Fruit fly (Drosophila melanogaster) whole organism, prepupa: ENCODE measurements around the gene Acp65Aa.

Experiments
- CG11762 ChIP-seq: fragments of 200-800 bp; sonication (Bioruptor generic); optimal IDR thresholded peaks from 3 replicates; lab custom pipeline; 2016; ENCODE audit warnings: missing biosample characterization, missing genetic modification characterization; ENCODE audit not compliant: insufficient read depth
- CG11902 ChIP-seq: fragments of 200-800 bp; sonication (Bioruptor generic); optimal IDR thresholded peaks from 3 replicates; lab custom pipeline; 2016; ENCODE audit warnings: missing biosample characterization, missing genetic modification characterization
- CG3032 ChIP-seq: fragments of 200-800 bp; optimal IDR thresholded peaks from 2 replicates; lab custom pipeline; 2019; ENCODE audit warnings: missing biosample characterization, mild to moderate bottlenecking, missing genetic modification characterization, moderate library complexity
- CG6792 ChIP-seq: fragments of 200-800 bp; sonication (Bioruptor generic); optimal IDR thresholded peaks from 3 replicates; lab custom pipeline; 2016; ENCODE audit warnings: missing biosample characterization, missing genetic modification characterization
- Hr39 ChIP-seq: fragments of 200-800 bp; sonication (Bioruptor generic); optimal IDR thresholded peaks from 2 replicates; lab custom pipeline; 2016; ENCODE audit warnings: missing biosample characterization, missing genetic modification characterization
- OdsH ChIP-seq: fragments of 200-800 bp; sonication (Bioruptor generic); optimal IDR thresholded peaks from 3 replicates; lab custom pipeline; 2016; ENCODE audit warnings: missing biosample characterization, missing genetic modification characterization
- cyc ChIP-seq: fragments of 200-800 bp; sonication (Bioruptor generic); optimal IDR thresholded peaks from 3 replicates; lab custom pipeline; 2016; ENCODE audit warnings: missing biosample characterization, missing genetic modification characterization
- fd59A ChIP-seq: fragments of 200-800 bp; sonication (Bioruptor generic); optimal IDR thresholded peaks from 2 replicates; lab custom pipeline; 2017; ENCODE audit warnings: missing biosample characterization, mild to moderate bottlenecking, missing genetic modification characterization, missing genetic modification reagents
- salr ChIP-seq, 2 experiments: fragments of 200-800 bp; sonication (Bioruptor generic); optimal IDR thresholded peaks; 3 replicates each; lab custom pipeline; 2016 to 2018; ENCODE audit warnings: missing biosample characterization in 2 of 2, missing genetic modification characterization in 2 of 2, mild to moderate bottlenecking in 1 of 2
- vri ChIP-seq: fragments of 200-800 bp; sonication (Bioruptor generic); optimal IDR thresholded peaks from 3 replicates; lab custom pipeline; 2016; ENCODE audit warnings: missing biosample characterization, mild to moderate bottlenecking, missing genetic modification characterization

- TF ChIP-seq Hr39 (GFP tag; lab: Kevin White, UChicago) (no peak), OdsH (GFP tag; lab: Kevin White, UChicago) (no peak), CG6792 (GFP tag; lab: Kevin White, UChicago) (no peak), salr (GFP tag; optimal IDR thresholded peaks at IDR 0.05; lab: Kevin White, UChicago) (no peak), cyc (no peak), CG11762 (GFP tag; lab: Kevin White, UChicago) (no peak), CG11902 (GFP tag; lab: Kevin White, UChicago) (no peak), vri (GFP tag; lab: Kevin White, UChicago) (no peak), fd59A (GFP tag; lab: Kevin White, UChicago) (no peak), CG3032 (tag; lab: Kevin White, UChicago) (no peak)
Observed at dm6 chr3L:6162483-6163128, 10.1 kb upstream of the Acp65Aa start, which contains the start of gene Prdm13.
